Fruit fly (Drosophila melanogaster) whole organism, embryonic: ENCODE data around the gene CG31141.

Experiments used
- Ada2b ChIP-seq: fragments of 200-800 bp; sonication (Bioruptor generic); IDR thresholded peaks from 2 replicates; pipeline ENCODE4 v1.3.6; 2022; ENCODE audit warnings: missing biosample characterization, missing genetic modification characterization
- CG10431 ChIP-seq: fragments of 200-800 bp; sonication (Bioruptor generic); optimal IDR thresholded peaks from 3 replicates; lab custom pipeline; 2018; ENCODE audit warnings: missing biosample characterization, mild to moderate bottlenecking, missing genetic modification characterization
- CG11398 ChIP-seq: fragments of 200-800 bp; sonication (Bioruptor generic); optimal IDR thresholded peaks from 2 replicates; lab custom pipeline; 2016; ENCODE audit warnings: missing biosample characterization, missing genetic modification characterization
- CG13287 ChIP-seq: fragments of 200-800 bp; sonication (Bioruptor generic); IDR thresholded peaks from 2 replicates; pipeline ENCODE4 v1.3.6; 2022; ENCODE audit warnings: missing biosample characterization, missing genetic modification characterization; ENCODE audit not compliant: partially characterized antibody
- CG15479 ChIP-seq: fragments of 200-800 bp; sonication (Bioruptor generic); optimal IDR thresholded peaks from 3 replicates; lab custom pipeline; 2019; ENCODE audit warnings: missing biosample characterization, mild to moderate bottlenecking, missing genetic modification characterization, moderate library complexity
- CG17328 ChIP-seq: fragments of 200-800 bp; sonication (Bioruptor generic); IDR thresholded peaks from 2 replicates; pipeline ENCODE4 v1.3.6; 2022; ENCODE audit warnings: missing biosample characterization, missing genetic modification characterization
- CG17802 ChIP-seq: fragments of 200-800 bp; sonication (Bioruptor generic); optimal IDR thresholded peaks from 2 replicates; lab custom pipeline; 2018; ENCODE audit warnings: missing biosample characterization, mild to moderate bottlenecking, missing genetic modification characterization, moderate library complexity
- CG18599 ChIP-seq: fragments of 200-800 bp; sonication (Bioruptor generic); optimal IDR thresholded peaks from 3 replicates; lab custom pipeline; 2017; ENCODE audit warnings: missing biosample characterization, missing genetic modification characterization, mild to moderate bottlenecking, moderate library complexity, missing genetic modification reagents
- CG3065 ChIP-seq: fragments of 200-800 bp; sonication (Bioruptor generic); optimal IDR thresholded peaks from 2 replicates; lab custom pipeline; 2016; ENCODE audit warnings: missing biosample characterization, missing genetic modification characterization
- CG3281 ChIP-seq: fragments of 200-800 bp; sonication (Bioruptor generic); optimal IDR thresholded peaks from 3 replicates; lab custom pipeline; 2017; ENCODE audit warnings: missing biosample characterization, mild to moderate bottlenecking, missing genetic modification characterization
- CG34422 ChIP-seq: fragments of 200-800 bp; sonication (Bioruptor generic); IDR thresholded peaks from 3 replicates; pipeline ENCODE4 v1.3.6; 2022; ENCODE audit warnings: missing biosample characterization, missing genetic modification characterization
- CG4424 ChIP-seq: fragments of 200-800 bp; sonication (Bioruptor generic); optimal IDR thresholded peaks from 3 replicates; lab custom pipeline; 2016; ENCODE audit warnings: missing biosample characterization, missing genetic modification characterization
- CG7963 ChIP-seq: fragments of 200-800 bp; sonication (Bioruptor generic); IDR thresholded peaks from 3 replicates; pipeline ENCODE4 v1.3.6; 2022; ENCODE audit warnings: missing biosample characterization, missing genetic modification characterization; ENCODE audit not compliant: partially characterized antibody
- CG8089 ChIP-seq: fragments of 200-800 bp; sonication (Bioruptor generic); optimal IDR thresholded peaks from 3 replicates; lab custom pipeline; 2016; ENCODE audit warnings: missing biosample characterization, missing genetic modification characterization
- CG8281 ChIP-seq: fragments of 200-800 bp; sonication (Bioruptor generic); optimal IDR thresholded peaks from 2 replicates; lab custom pipeline; 2018; ENCODE audit warnings: missing biosample characterization, mild to moderate bottlenecking, missing genetic modification characterization, moderate library complexity
- CG8290 ChIP-seq, 3 experiments: fragments of 200-800 bp; sonication (Bioruptor generic); optimal IDR thresholded peaks; 2 replicates each; lab custom pipeline; 2016 to 2019; ENCODE audit warnings: missing biosample characterization in 3 of 3, missing genetic modification characterization in 3 of 3, mild to moderate bottlenecking in 2 of 3, moderate library complexity in 1 of 3
- CG8388 ChIP-seq: fragments of 200-800 bp; sonication (Bioruptor generic); optimal IDR thresholded peaks from 2 replicates; lab custom pipeline; 2019; ENCODE audit warnings: missing biosample characterization, mild to moderate bottlenecking, missing genetic modification characterization, moderate library complexity
- CG9609 ChIP-seq: fragments of 200-800 bp; sonication (Bioruptor generic); optimal IDR thresholded peaks from 3 replicates; lab custom pipeline; 2016; ENCODE audit warnings: missing biosample characterization, missing genetic modification characterization
- CG9876 ChIP-seq: fragments of 200-800 bp; sonication (Bioruptor generic); optimal IDR thresholded peaks from 2 replicates; lab custom pipeline; 2016; ENCODE audit warnings: missing biosample characterization, missing genetic modification characterization
- E2f1 ChIP-seq: fragments of 200-800 bp; sonication (Bioruptor generic); IDR thresholded peaks from 2 replicates; pipeline ENCODE4 v1.3.6; 2022; ENCODE audit warnings: missing biosample characterization, missing genetic modification characterization
- HmgZ ChIP-seq: fragments of 200-800 bp; sonication (Bioruptor generic); optimal IDR thresholded peaks from 2 replicates; lab custom pipeline; 2018; ENCODE audit warnings: missing biosample characterization, mild to moderate bottlenecking, missing genetic modification characterization
- MESR4 ChIP-seq: fragments of 200-800 bp; sonication (Bioruptor generic); optimal IDR thresholded peaks from 2 replicates; lab custom pipeline; 2018; ENCODE audit warnings: missing biosample characterization, mild to moderate bottlenecking, missing genetic modification characterization, moderate library complexity
- Ssrp ChIP-seq: fragments of 200-800 bp; sonication (Bioruptor generic); optimal IDR thresholded peaks from 2 replicates; lab custom pipeline; 2018; ENCODE audit warnings: missing biosample characterization, mild to moderate bottlenecking, missing genetic modification characterization, moderate library complexity
- TFAM ChIP-seq: fragments of 200-800 bp; sonication (Bioruptor generic); optimal IDR thresholded peaks from 2 replicates; lab custom pipeline; 2017; ENCODE audit warnings: missing biosample characterization, missing genetic modification characterization, inconsistent platforms
- ara ChIP-seq: fragments of 200-800 bp; sonication (Bioruptor generic); IDR thresholded peaks from 2 replicates; pipeline ENCODE4 v1.3.6; 2022; ENCODE audit warnings: missing biosample characterization, missing genetic modification characterization
- bbx ChIP-seq: fragments of 200-800 bp; sonication (Bioruptor generic); IDR thresholded peaks from 2 replicates; pipeline ENCODE4 v1.3.6; 2022; ENCODE audit warnings: missing biosample characterization, missing genetic modification characterization; ENCODE audit not compliant: partially characterized antibody
- bcd ChIP-seq: fragments of 200-800 bp; sonication (Bioruptor generic); optimal IDR thresholded peaks from 2 replicates; lab custom pipeline; 2017; ENCODE audit warnings: missing biosample characterization, mild to moderate bottlenecking, missing genetic modification characterization
- cad ChIP-seq: fragments of >200 bp; optimal IDR thresholded peaks from 2 replicates; lab custom pipeline; 2017; ENCODE audit warnings: missing biosample characterization, missing genetic modification characterization
- corto ChIP-seq: fragments of 200-800 bp; sonication (Bioruptor generic); optimal IDR thresholded peaks from 2 replicates; lab custom pipeline; 2016; ENCODE audit warnings: missing biosample characterization, mild to moderate bottlenecking, missing genetic modification characterization, moderate library complexity
- danr ChIP-seq: fragments of 200-800 bp; sonication (Bioruptor generic); IDR thresholded peaks from 2 replicates; pipeline ENCODE4 v1.3.6; 2022; ENCODE audit warnings: missing biosample characterization, missing genetic modification characterization
- fd3F ChIP-seq: fragments of 200-800 bp; sonication (Bioruptor generic); optimal IDR thresholded peaks from 2 replicates; lab custom pipeline; 2018; ENCODE audit warnings: missing biosample characterization, mild to moderate bottlenecking, missing genetic modification characterization, moderate library complexity
- ftz-f1 ChIP-seq: fragments of 200-800 bp; sonication (Bioruptor generic); optimal IDR thresholded peaks from 2 replicates; lab custom pipeline; 2016; ENCODE audit warnings: missing biosample characterization, missing genetic modification characterization
- gcm2 ChIP-seq: fragments of 200-800 bp; sonication (Bioruptor generic); optimal IDR thresholded peaks from 2 replicates; lab custom pipeline; 2016; ENCODE audit warnings: missing biosample characterization, missing genetic modification characterization
- gfzf ChIP-seq: fragments of 200-800 bp; sonication (Bioruptor generic); optimal IDR thresholded peaks from 2 replicates; lab custom pipeline; 2016; ENCODE audit warnings: missing biosample characterization, mild to moderate bottlenecking, missing genetic modification characterization, moderate library complexity
- ind ChIP-seq: fragments of 200-800 bp; sonication (Bioruptor generic); optimal IDR thresholded peaks from 3 replicates; lab custom pipeline; 2016; ENCODE audit warnings: missing biosample characterization, missing genetic modification characterization
- jigr1 ChIP-seq: fragments of 200-800 bp; sonication (Bioruptor generic); IDR thresholded peaks from 3 replicates; pipeline ENCODE4 v1.3.6; 2022; ENCODE audit warnings: missing biosample characterization, missing genetic modification characterization
- kah ChIP-seq: fragments of 200-800 bp; sonication (Bioruptor generic); optimal IDR thresholded peaks from 2 replicates; lab custom pipeline; 2018; ENCODE audit warnings: missing biosample characterization, mild to moderate bottlenecking, missing genetic modification characterization
- ken ChIP-seq: fragments of 200-800 bp; sonication (Bioruptor generic); IDR thresholded peaks from 3 replicates; pipeline ENCODE4 v1.3.6; 2022; ENCODE audit warnings: missing biosample characterization, missing genetic modification characterization
- maf-S ChIP-seq: fragments of 200-800 bp; sonication (Bioruptor generic); optimal IDR thresholded peaks from 2 replicates; lab custom pipeline; 2016; ENCODE audit warnings: missing biosample characterization, missing genetic modification characterization
- nom ChIP-seq: fragments of 200-800 bp; sonication (Bioruptor generic); optimal IDR thresholded peaks from 2 replicates; lab custom pipeline; 2017; ENCODE audit warnings: missing biosample characterization, missing genetic modification characterization, mild to moderate bottlenecking, moderate library complexity, missing genetic modification reagents
- peb ChIP-seq: fragments of 200-800 bp; sonication (Bioruptor generic); IDR thresholded peaks from 2 replicates; pipeline ENCODE4 v1.3.6; 2022; ENCODE audit warnings: missing biosample characterization, missing genetic modification characterization
- pum ChIP-seq: fragments of 200-800 bp; sonication (Bioruptor generic); optimal IDR thresholded peaks from 2 replicates; lab custom pipeline; 2016; ENCODE audit warnings: missing biosample characterization, missing genetic modification characterization
- slou ChIP-seq: fragments of 200-800 bp; sonication (Bioruptor generic); optimal IDR thresholded peaks from 3 replicates; lab custom pipeline; 2016; ENCODE audit warnings: missing biosample characterization, missing genetic modification characterization
- stwl ChIP-seq: fragments of 200-800 bp; sonication (Bioruptor generic); optimal IDR thresholded peaks from 3 replicates; lab custom pipeline; 2018; ENCODE audit warnings: missing biosample characterization, mild to moderate bottlenecking, missing genetic modification characterization, moderate library complexity
- tgo ChIP-seq: fragments of 200-800 bp; sonication (Bioruptor generic); IDR thresholded peaks from 3 replicates; pipeline ENCODE4 v1.3.6; 2022; ENCODE audit warnings: missing biosample characterization, missing genetic modification characterization
- tna ChIP-seq: fragments of 200-800 bp; sonication (Bioruptor generic); IDR thresholded peaks from 2 replicates; pipeline ENCODE4 v1.3.6; 2022; ENCODE audit warnings: missing biosample characterization, missing genetic modification characterization; ENCODE audit not compliant: partially characterized antibody
- toy ChIP-seq: fragments of 200-800 bp; sonication (Bioruptor generic); IDR thresholded peaks from 2 replicates; pipeline ENCODE4 v1.3.6; 2022; ENCODE audit warnings: missing biosample characterization, missing genetic modification characterization
- zen2 ChIP-seq: fragments of 200-800 bp; sonication (Bioruptor generic); IDR thresholded peaks from 3 replicates; pipeline ENCODE4 v1.3.6; 2022; ENCODE audit warnings: missing biosample characterization, missing genetic modification characterization; ENCODE audit not compliant: partially characterized antibody

CG31141 gene

dm6 chr3R:23921701-23922501 lies 1.2 kb upstream of the CG31141 start (continued):
- peak; percentile 59 for TF ChIP-seq fd3F
- no peak for TF ChIP-seq TFAM (GFP tag; lab: Kevin White, UChicago)
- no peak for TF ChIP-seq cad (GFP tag; lab: Kevin White, UChicago)
- TF ChIP-seq bbx (GFP tag; lab: Robert Waterston, UW): peak; percentile 50
- peak; percentile 46 for TF ChIP-seq ind (GFP tag; lab: Kevin White, UChicago)
- TF ChIP-seq corto: no peak
- no peak for TF ChIP-seq jigr1 (GFP tag; lab: Robert Waterston, UW)
- no peak for TF ChIP-seq bcd
- no peak for TF ChIP-seq gfzf (GFP tag; lab: Kevin White, UChicago)
- peak; percentile 28; the same call in 1 of the 3 replicates for TF ChIP-seq tgo (GFP tag; lab: Robert Waterston, UW)
- TF ChIP-seq CG17802 (tag; lab: Kevin White, UChicago): no peak
- TF ChIP-seq CG3065 (GFP tag; lab: Kevin White, UChicago): no peak
- TF ChIP-seq CG13287 (GFP tag; lab: Robert Waterston, UW): peak; percentile 5
- TF ChIP-seq CG7963 (GFP tag; lab: Robert Waterston, UW): no peak
- TF ChIP-seq E2f1 (GFP tag; lab: Robert Waterston, UW): peak; percentile 66
- TF ChIP-seq zen2 (GFP tag; lab: Robert Waterston, UW): no peak
- TF ChIP-seq slou: no peak
- TF ChIP-seq ken (GFP tag; lab: Robert Waterston, UW): no peak; the same call in 2 of the 3 replicates
- peak; percentile 48 for TF ChIP-seq CG3281
- TF ChIP-seq CG18599 (GFP tag; lab: Kevin White, UChicago): peak; percentile 23
- TF ChIP-seq CG9609 (GFP tag; lab: Kevin White, UChicago): no peak
- no peak for TF ChIP-seq danr (GFP tag; lab: Robert Waterston, UW)
- TF ChIP-seq CG15479: no peak
- no peak for TF ChIP-seq CG11398 (GFP tag; lab: Kevin White, UChicago)
- no peak for TF ChIP-seq toy (GFP tag; lab: Robert Waterston, UW)
- peak; percentile 57 for TF ChIP-seq kah (GFP tag; lab: Kevin White, UChicago)
- TF ChIP-seq Ada2b (GFP tag; lab: Robert Waterston, UW): peak; percentile 46
- TF ChIP-seq ftz-f1 (GFP tag; lab: Kevin White, UChicago): peak; percentile 90
- 0 out of 2 replicates have a peak, but pooled peaks have one; percentile 22 for TF ChIP-seq peb (GFP tag; lab: Robert Waterston, UW)
- no peak; the same call in 1 of the 2 replicates for TF ChIP-seq tna (GFP tag; lab: Robert Waterston, UW)
- no peak for TF ChIP-seq CG8089 (GFP tag; lab: Kevin White, UChicago)
- TF ChIP-seq pum (GFP tag; lab: Kevin White, UChicago): no peak
- no peak for TF ChIP-seq CG8290 (GFP tag; optimal IDR thresholded peaks at IDR 0.05; lab: Kevin White, UChicago)
- peak in 1 of 2 experiments; percentile 78 for TF ChIP-seq CG8290 (tag; optimal IDR thresholded peaks at IDR 0.05; lab: Kevin White, UChicago)
- TF ChIP-seq HmgZ: peak; percentile 53
- TF ChIP-seq CG17328 (GFP tag; lab: Robert Waterston, UW): peak; percentile 62
- TF ChIP-seq CG10431 (GFP tag; lab: Kevin White, UChicago): no peak
- TF ChIP-seq CG8388 (GFP tag; lab: Kevin White, UChicago): peak; percentile 24
- peak; percentile 67; the same call in 2 of the 3 replicates for TF ChIP-seq CG34422 (GFP tag; lab: Robert Waterston, UW)
- TF ChIP-seq CG8281 (tag; lab: Kevin White, UChicago): peak; percentile 12
- TF ChIP-seq Ssrp (tag; lab: Kevin White, UChicago): peak; percentile 53
- TF ChIP-seq MESR4 (GFP tag; lab: Kevin White, UChicago): no peak
- no peak for TF ChIP-seq CG4424 (GFP tag; lab: Kevin White, UChicago)
- TF ChIP-seq stwl: no peak
- TF ChIP-seq nom: no peak
- TF ChIP-seq ara: 0 out of 2 replicates have a peak, but pooled peaks have one; percentile 51
- TF ChIP-seq maf-S: no peak
- TF ChIP-seq CG9876: no peak
- no peak for TF ChIP-seq gcm2 (GFP tag; lab: Kevin White, UChicago)
